Worm (Caenorhabditis elegans): ENCODE results near the gene ZK809.1.

DNA sequence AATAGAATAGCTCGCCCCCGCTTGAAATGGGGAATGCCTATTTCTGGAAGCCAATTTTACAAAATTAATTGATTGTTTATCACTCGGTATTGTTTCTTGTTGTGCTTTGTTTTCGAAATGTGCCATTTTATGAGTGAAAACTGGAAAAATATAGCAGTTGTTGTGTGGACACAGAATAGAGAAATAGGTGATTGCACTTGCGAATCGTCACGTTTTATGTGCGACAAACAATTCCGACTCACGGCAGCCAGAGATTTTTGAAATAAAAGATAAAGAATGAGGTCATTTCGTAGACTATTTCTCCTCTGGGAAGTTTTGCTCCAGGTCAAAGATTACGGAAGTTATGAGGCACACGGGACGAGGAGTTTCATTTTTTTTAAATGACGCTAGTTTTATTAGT lies 5.0 kb downstream of the ZK809.1 start:
- TF ChIP-seq sox-4 (tag; optimal IDR thresholded peaks at IDR 0.05) (no peak), unc-130 (tag; optimal IDR thresholded peaks at IDR 0.05) (peak; percentile 1)

All from whole organism, L1 larva.